Worm (Caenorhabditis elegans) whole organism, midembryonic: ENCODE measurements around the gene cmtr-1.
"Not testable (repeated sequence)": the region's sequence is repeated elsewhere in the genome, so short reads cannot be mapped to it uniquely, and the experiment has no call there.

Source experiments
- T22C8.4 ChIP-seq: fragments of 200-800 bp; sonication (Bioruptor generic); IDR thresholded peaks from 2 replicates; pipeline ENCODE4 v1.3.6; 2022; ENCODE audit warnings: missing genetic modification characterization, missing compliant biosample characterization
- klf-2 ChIP-seq: fragments of 200-800 bp; sonication (Bioruptor generic); conservative IDR thresholded peaks from 2 replicates; pipeline ENCODE4 v1.3.6; 2022; ENCODE audit warnings: missing genetic modification reagents, missing genetic modification characterization, missing compliant biosample characterization
- ref-1 ChIP-seq: fragments of 200-800 bp; sonication (Bioruptor generic); conservative IDR thresholded peaks from 2 replicates; pipeline ENCODE4 v1.3.6; 2022; ENCODE audit warnings: missing genetic modification reagents, missing genetic modification characterization, missing compliant biosample characterization

DNA sequence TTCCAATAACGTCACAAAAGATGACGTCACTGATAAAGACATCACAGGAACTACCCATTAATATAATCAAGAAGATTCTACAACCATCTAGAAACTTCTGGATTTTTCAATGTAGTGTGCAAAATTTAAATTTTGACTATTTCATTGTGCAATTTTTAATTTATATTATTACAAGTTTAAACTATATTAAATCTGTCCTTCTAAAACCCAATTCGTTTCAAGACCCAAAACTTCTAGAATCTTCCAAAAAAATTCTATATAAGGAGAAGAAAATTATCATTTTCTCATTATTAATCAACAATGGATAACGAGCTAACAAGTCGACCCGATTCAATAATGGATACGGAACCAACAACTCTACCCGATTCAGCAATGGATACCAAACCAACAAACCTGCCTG lies 33.3 kb upstream of the cmtr-1 start, which contains the start of gene Y53F4B.7:
- TF ChIP-seq T22C8.4 (GFP tag; lab: Robert Waterston, UW); ref-1 (GFP tag; lab: Robert Waterston, UW); klf-2: not testable (repeated sequence)
